Worm (Caenorhabditis elegans) whole organism, L1 larva: Measurements from ENCODE around the gene lgg-3.

Experiments
- C04F5.9 ChIP-seq: sonication (generic microtip); optimal IDR thresholded peaks from 2 replicates; lab custom pipeline; 2016; ENCODE audit warnings: missing genetic modification characterization, missing compliant biosample characterization
- C16A3.4 ChIP-seq: fragments of 150-350 bp; optimal IDR thresholded peaks from 2 replicates; lab custom pipeline; 2014; ENCODE audit warnings: missing biosample characterization, missing genetic modification characterization
- F16B12.6 ChIP-seq: fragments of 150-350 bp; optimal IDR thresholded peaks from 2 replicates; lab custom pipeline; 2014; ENCODE audit warnings: missing biosample characterization, missing genetic modification characterization
- aha-1 ChIP-seq: fragments of 150-350 bp; optimal IDR thresholded peaks from 2 replicates; lab custom pipeline; 2014; ENCODE audit warnings: missing biosample characterization, missing genetic modification characterization
- aly-2 ChIP-seq: fragments of 150-350 bp; optimal IDR thresholded peaks from 2 replicates; lab custom pipeline; 2014; ENCODE audit warnings: missing biosample characterization, missing genetic modification characterization
- ama-1 ChIP-seq: fragments of 150-350 bp; optimal IDR thresholded peaks from 2 replicates; lab custom pipeline; 2014
- ceh-63 ChIP-seq: fragments of 200-800 bp; sonication (Bioruptor generic); optimal IDR thresholded peaks from 2 replicates; lab custom pipeline; 2018; ENCODE audit warnings: mild to moderate bottlenecking, missing genetic modification characterization, missing compliant biosample characterization
- ceh-8 ChIP-seq: fragments of 200-800 bp; sonication (Bioruptor generic); optimal IDR thresholded peaks from 2 replicates; lab custom pipeline; 2018; ENCODE audit warnings: mild to moderate bottlenecking, missing genetic modification characterization, moderate library complexity, missing compliant biosample characterization
- ceh-88 ChIP-seq: fragments of 200-800 bp; sonication (Bioruptor generic); IDR thresholded peaks from 2 replicates; pipeline ENCODE4 v1.3.6; 2022; ENCODE audit warnings: missing genetic modification characterization, missing compliant biosample characterization
- ces-1 ChIP-seq: fragments of 150-350 bp; optimal IDR thresholded peaks from 2 replicates; lab custom pipeline; 2014; ENCODE audit warnings: missing biosample characterization, missing genetic modification reagents, missing genetic modification characterization
- dpl-1 ChIP-seq, 3 experiments: fragments of 150-350 bp in 2 of 3; sonication (generic microtip) in 1 of 3; optimal IDR thresholded peaks; 2 replicates each; lab custom pipeline; 2014 to 2017; ENCODE audit warnings: missing biosample characterization in 3 of 3, missing genetic modification characterization in 3 of 3, missing genetic modification reagents in 3 of 3
- egl-27 ChIP-seq, 2 experiments: fragments of 150-350 bp in 1 of 2; sonication (generic microtip); optimal IDR thresholded peaks; 3 replicates each; lab custom pipeline; 2017 to 2018; ENCODE audit warnings: missing biosample characterization in 2 of 2, missing genetic modification characterization in 2 of 2, missing genetic modification reagents in 2 of 2
- elt-2 ChIP-seq: sonication (generic microtip); optimal IDR thresholded peaks from 2 replicates; lab custom pipeline; 2016; ENCODE audit warnings: missing genetic modification characterization, mild to moderate bottlenecking, inconsistent platforms, missing compliant biosample characterization, missing genetic modification reagents
- elt-3 ChIP-seq, 6 experiments: fragments of 150-350 bp in 1 of 6; sonication (generic microtip); optimal IDR thresholded peaks; 2 replicates each; lab custom pipeline; 2017 to 2018; ENCODE audit warnings: missing biosample characterization in 6 of 6, missing genetic modification characterization in 6 of 6, inconsistent platforms in 1 of 6
- ets-5 ChIP-seq: fragments of 200-800 bp; sonication (Bioruptor generic); IDR thresholded peaks from 2 replicates; pipeline ENCODE4 v1.3.6; 2022; ENCODE audit warnings: missing genetic modification characterization, missing compliant biosample characterization
- fkh-10 ChIP-seq: sonication (generic microtip); optimal IDR thresholded peaks from 2 replicates; lab custom pipeline; 2017; ENCODE audit warnings: missing biosample characterization, missing genetic modification reagents, missing genetic modification characterization
- fos-1 ChIP-seq: fragments of 150-350 bp; optimal IDR thresholded peaks from 2 replicates; lab custom pipeline; 2014; ENCODE audit warnings: missing biosample characterization, missing genetic modification characterization
- grh-1 ChIP-seq: fragments of 200-800 bp; sonication (Bioruptor generic); IDR thresholded peaks from 2 replicates; pipeline ENCODE4 v1.3.6; 2022; ENCODE audit warnings: missing genetic modification reagents, missing genetic modification characterization, missing compliant biosample characterization
- hlh-17 ChIP-seq: fragments of 200-800 bp; sonication (Bioruptor generic); optimal IDR thresholded peaks from 2 replicates; lab custom pipeline; 2018; ENCODE audit warnings: missing genetic modification characterization, mild to moderate bottlenecking, missing compliant biosample characterization, moderate library complexity, borderline replicate concordance
- hlh-4 ChIP-seq: sonication (generic microtip); optimal IDR thresholded peaks from 2 replicates; lab custom pipeline; 2016; ENCODE audit warnings: mild to moderate bottlenecking, missing genetic modification characterization, missing compliant biosample characterization
- isw-1 ChIP-seq: fragments of 200-800 bp; sonication (Bioruptor generic); IDR thresholded peaks from 2 replicates; pipeline ENCODE4 v1.3.6; 2022; ENCODE audit warnings: missing genetic modification characterization, missing compliant biosample characterization
- lin-13 ChIP-seq: fragments of 150-350 bp; optimal IDR thresholded peaks from 2 replicates; lab custom pipeline; 2014; ENCODE audit warnings: missing biosample characterization, missing genetic modification reagents, missing genetic modification characterization
- lin-14 ChIP-seq: fragments of 200-800 bp; sonication (Bioruptor generic); optimal IDR thresholded peaks from 2 replicates; lab custom pipeline; 2018; ENCODE audit warnings: mild to moderate bottlenecking, missing genetic modification characterization, moderate library complexity, missing compliant biosample characterization
- lin-39 ChIP-seq: fragments of 150-350 bp; optimal IDR thresholded peaks from 2 replicates; lab custom pipeline; 2014; ENCODE audit warnings: missing biosample characterization, missing genetic modification reagents, missing genetic modification characterization
- lir-3 ChIP-seq: sonication (generic microtip); optimal IDR thresholded peaks from 2 replicates; lab custom pipeline; 2016; ENCODE audit warnings: mild to moderate bottlenecking, missing genetic modification characterization, moderate library complexity, missing compliant biosample characterization; ENCODE audit not compliant: poor library complexity
- lsy-2 ChIP-seq, 2 experiments: fragments of 150-350 bp; optimal IDR thresholded peaks; 2 replicates each; lab custom pipeline; 2014; ENCODE audit warnings: missing biosample characterization in 2 of 2, missing genetic modification characterization in 2 of 2
- mdl-1 ChIP-seq, 2 experiments: fragments of 150-350 bp; optimal IDR thresholded peaks; 2 replicates each; lab custom pipeline; 2014 to 2017; ENCODE audit warnings: missing biosample characterization in 2 of 2, missing genetic modification characterization in 2 of 2, inconsistent platforms in 1 of 2
- mef-2 ChIP-seq: fragments of 150-350 bp; optimal IDR thresholded peaks from 2 replicates; lab custom pipeline; 2014; ENCODE audit warnings: missing biosample characterization, missing genetic modification characterization
- nhr-11 ChIP-seq: fragments of 150-350 bp; optimal IDR thresholded peaks from 2 replicates; lab custom pipeline; 2014; ENCODE audit warnings: missing biosample characterization, missing genetic modification characterization
- nhr-19 ChIP-seq: fragments of 200-800 bp; sonication (Bioruptor generic); conservative IDR thresholded peaks from 2 replicates; pipeline ENCODE4 v1.3.6; 2022; ENCODE audit warnings: missing genetic modification characterization, missing compliant biosample characterization
- nhr-28 ChIP-seq: fragments of 150-350 bp; optimal IDR thresholded peaks from 2 replicates; lab custom pipeline; 2014; ENCODE audit warnings: missing biosample characterization, missing genetic modification characterization
- nhr-47 ChIP-seq: sonication (generic microtip); optimal IDR thresholded peaks from 2 replicates; lab custom pipeline; 2016; ENCODE audit warnings: mild to moderate bottlenecking, missing genetic modification characterization, moderate library complexity, missing compliant biosample characterization
- nhr-71 ChIP-seq: sonication (generic microtip); optimal IDR thresholded peaks from 2 replicates; lab custom pipeline; 2016; ENCODE audit warnings: mild to moderate bottlenecking, missing genetic modification characterization, moderate library complexity, missing compliant biosample characterization
- nhr-77 ChIP-seq: fragments of 150-350 bp; optimal IDR thresholded peaks from 2 replicates; lab custom pipeline; 2014; ENCODE audit warnings: missing biosample characterization, missing genetic modification characterization
- nhr-90 ChIP-seq: sonication (generic microtip); optimal IDR thresholded peaks from 2 replicates; lab custom pipeline; 2016; ENCODE audit warnings: mild to moderate bottlenecking, missing genetic modification characterization, missing compliant biosample characterization; ENCODE audit not compliant: poor library complexity
- pag-3 ChIP-seq: sonication (generic microtip); optimal IDR thresholded peaks from 2 replicates; lab custom pipeline; 2017; ENCODE audit warnings: missing genetic modification characterization, mild to moderate bottlenecking, missing compliant biosample characterization, antibody characterized with exemption, borderline replicate concordance; ENCODE audit not compliant: insufficient read depth
- rnt-1 ChIP-seq: sonication (generic microtip); optimal IDR thresholded peaks from 2 replicates; lab custom pipeline; 2016; ENCODE audit warnings: mild to moderate bottlenecking, missing genetic modification characterization, moderate library complexity, missing compliant biosample characterization
- snpc-4 ChIP-seq: fragments of 150-350 bp; optimal IDR thresholded peaks from 2 replicates; lab custom pipeline; 2014; ENCODE audit warnings: missing biosample characterization, missing genetic modification characterization
- snu-23 ChIP-seq: sonication (generic microtip); optimal IDR thresholded peaks from 2 replicates; lab custom pipeline; 2016; ENCODE audit warnings: missing genetic modification characterization, missing compliant biosample characterization
- sox-4 ChIP-seq: sonication (generic microtip); optimal IDR thresholded peaks from 2 replicates; lab custom pipeline; 2016; ENCODE audit warnings: missing genetic modification characterization, missing compliant biosample characterization
- sptf-1 ChIP-seq: fragments of 150-350 bp; optimal IDR thresholded peaks from 2 replicates; lab custom pipeline; 2014; ENCODE audit warnings: missing biosample characterization, missing genetic modification characterization
- tbx-2 ChIP-seq: sonication (generic microtip); optimal IDR thresholded peaks from 2 replicates; lab custom pipeline; 2016; ENCODE audit warnings: missing genetic modification characterization, missing compliant biosample characterization
- tlp-1 ChIP-seq: fragments of 150-350 bp; optimal IDR thresholded peaks from 2 replicates; lab custom pipeline; 2014; ENCODE audit warnings: missing biosample characterization, missing genetic modification characterization
- unc-130 ChIP-seq: fragments of 150-350 bp; optimal IDR thresholded peaks from 2 replicates; lab custom pipeline; 2017; ENCODE audit warnings: missing biosample characterization, missing genetic modification characterization, inconsistent platforms
- unc-30 ChIP-seq: sonication (generic microtip); optimal IDR thresholded peaks from 2 replicates; lab custom pipeline; 2017; ENCODE audit warnings: missing biosample characterization, missing genetic modification characterization
- unc-62 ChIP-seq: fragments of 150-350 bp; optimal IDR thresholded peaks from 2 replicates; lab custom pipeline; 2014; ENCODE audit warnings: missing biosample characterization, missing genetic modification reagents, missing genetic modification characterization
- unc-86 ChIP-seq: sonication (generic microtip); optimal IDR thresholded peaks from 2 replicates; lab custom pipeline; 2016; ENCODE audit warnings: missing genetic modification characterization, missing compliant biosample characterization
- xbp-1 ChIP-seq: sonication (generic microtip); optimal IDR thresholded peaks from 2 replicates; lab custom pipeline; 2016; ENCODE audit warnings: missing genetic modification characterization, missing compliant biosample characterization
- zag-1 ChIP-seq: fragments of 150-350 bp; optimal IDR thresholded peaks from 2 replicates; lab custom pipeline; 2014; ENCODE audit warnings: missing biosample characterization, missing genetic modification characterization
- ztf-11 ChIP-seq, 2 experiments: sonication (generic microtip); optimal IDR thresholded peaks; 2 replicates each; lab custom pipeline; 2016 to 2017; ENCODE audit warnings: missing genetic modification characterization in 2 of 2, missing biosample characterization in 1 of 2, missing compliant biosample characterization in 1 of 2

The lgg-3 gene

ce11 chrIII:5721888-5722287 is 24.1 kb upstream of the lgg-3 start (continued):
- TF ChIP-seq fkh-10 (GFP tag; lab: Kevin White, UChicago) (peak; percentile 34), ztf-11 (tag; optimal IDR thresholded peaks at IDR 0.05; lab: Kevin White, UChicago) (peak in 1 of 2 experiments; percentile 88), hlh-17 (GFP tag; lab: Kevin White, UChicago) (no peak), zag-1 (tag; lab: Kevin White, UChicago) (no peak), sox-4 (tag; lab: Kevin White, UChicago) (peak; percentile 93), lin-39 (peak; percentile 34), tbx-2 (peak; percentile 87), pag-3 (tag; lab: Kevin White, UChicago) (peak; percentile 69), nhr-90 (tag; lab: Kevin White, UChicago) (peak; percentile 93), snu-23 (GFP tag; lab: Kevin White, UChicago) (peak; percentile 83), isw-1 (GFP tag; lab: Robert Waterston, UW) (peak; percentile 54), F16B12.6 (no peak), nhr-47 (tag; lab: Kevin White, UChicago) (peak; percentile 88), sptf-1 (tag; lab: Kevin White, UChicago) (no peak), fos-1 (peak; percentile 28), nhr-28 (no peak), aly-2 (tag; lab: Kevin White, UChicago) (no peak), lin-14 (GFP tag; lab: Kevin White, UChicago) (peak; percentile 77), unc-62 (GFP tag; lab: Kevin White, UChicago) (no peak), unc-30 (tag; lab: Kevin White, UChicago) (no peak), elt-3 (tag; optimal IDR thresholded peaks at IDR 0.05; lab: Kevin White, UChicago) (peak in 3 of 6 experiments; percentile 5 to 68 (median 33)), elt-2 (peak; percentile 96), grh-1 (GFP tag; lab: Robert Waterston, UW) (peak; percentile 65), ceh-88 (GFP tag; lab: Robert Waterston, UW) (no peak), rnt-1 (tag; lab: Kevin White, UChicago) (peak; percentile 98), lin-13 (GFP tag; lab: Kevin White, UChicago) (peak; percentile 66), lsy-2 (tag; optimal IDR thresholded peaks at IDR 0.05; lab: Kevin White, UChicago) (peak; percentile 73 to 76), tlp-1 (tag; lab: Kevin White, UChicago) (no peak), ceh-8 (peak; percentile 13), mdl-1 (tag; optimal IDR thresholded peaks at IDR 0.05; lab: Kevin White, UChicago) (peak in 1 of 2 experiments; percentile 21), nhr-71 (tag; lab: Kevin White, UChicago) (peak; percentile 91), nhr-11 (peak; percentile 34), dpl-1 (GFP tag; optimal IDR thresholded peaks at IDR 0.05; lab: Kevin White, UChicago) (peak; percentile 81 to 91 (median 90)), ets-5 (GFP tag; lab: Robert Waterston, UW) (no peak), snpc-4 (no peak), aha-1 (tag; lab: Kevin White, UChicago) (no peak), ces-1 (GFP tag; lab: Kevin White, UChicago) (no peak), xbp-1 (peak; percentile 85), ceh-63 (GFP tag; lab: Kevin White, UChicago) (no peak), C04F5.9 (tag; lab: Kevin White, UChicago) (peak; percentile 79), nhr-19 (GFP tag; lab: Robert Waterston, UW) (peak; percentile 85), nhr-77 (tag; lab: Kevin White, UChicago) (peak; percentile 22), hlh-4 (tag; lab: Kevin White, UChicago) (peak; percentile 13), lir-3 (tag; lab: Kevin White, UChicago) (peak; percentile 94), unc-86 (tag; lab: Kevin White, UChicago) (peak; percentile 55), C16A3.4 (tag; lab: Kevin White, UChicago) (peak; percentile 45), egl-27 (tag; optimal IDR thresholded peaks at IDR 0.05; lab: Kevin White, UChicago) (no peak), ama-1 (lab: Kevin White, UChicago) (no peak), mef-2 (tag; lab: Kevin White, UChicago) (no peak), unc-130 (tag; lab: Kevin White, UChicago) (peak; percentile 71)
- TF ChIP-seq, all 84 proteins: peak for 54
